Worm (Caenorhabditis elegans) whole organism, young adult: Measurements from ENCODE around the gene his-40.

ENCODE experiments used
- F37B4.10 ChIP-seq: fragments of 200-800 bp; sonication (Bioruptor generic); IDR thresholded peaks from 2 replicates; pipeline ENCODE4 v1.3.6; 2022; ENCODE audit warnings: missing genetic modification characterization, missing compliant biosample characterization
- F49E8.2 ChIP-seq: sonication (generic microtip); optimal IDR thresholded peaks from 3 replicates; lab custom pipeline; 2017; ENCODE audit warnings: missing genetic modification characterization, mild to moderate bottlenecking, missing compliant biosample characterization, antibody characterized with exemption, moderate library complexity; ENCODE audit not compliant: insufficient read depth
- Y53F4B.3 ChIP-seq: fragments of 200-800 bp; sonication (Bioruptor generic); IDR thresholded peaks from 2 replicates; pipeline ENCODE4 v1.3.6; 2022; ENCODE audit warnings: missing genetic modification reagents, missing genetic modification characterization, missing compliant biosample characterization
- Y53G8AR.9 ChIP-seq: fragments of 200-800 bp; sonication (Bioruptor generic); conservative IDR thresholded peaks from 2 replicates; pipeline ENCODE4 v1.3.6; 2022; ENCODE audit warnings: missing genetic modification reagents, missing genetic modification characterization, missing compliant biosample characterization
- Y56A3A.18 ChIP-seq: fragments of 200-800 bp; sonication (Bioruptor generic); IDR thresholded peaks from 2 replicates; pipeline ENCODE4 v1.3.6; 2022; ENCODE audit warnings: missing genetic modification reagents, missing genetic modification characterization, missing compliant biosample characterization
- Y79H2A.3 ChIP-seq: fragments of 200-800 bp; sonication (Bioruptor generic); conservative IDR thresholded peaks from 2 replicates; pipeline ENCODE4 v1.3.6; 2022; ENCODE audit warnings: missing genetic modification reagents, missing genetic modification characterization, missing compliant biosample characterization
- Y95B8A.8 ChIP-seq: fragments of 200-800 bp; sonication (Bioruptor generic); IDR thresholded peaks from 2 replicates; pipeline ENCODE4 v1.3.6; 2022; ENCODE audit warnings: missing genetic modification reagents, missing genetic modification characterization, missing compliant biosample characterization
- ama-1 ChIP-seq, 3 experiments: fragments of 150-350 bp in 1 of 3; sonication (generic microtip) in 2 of 3; optimal IDR thresholded peaks; 2 replicates each; lab custom pipeline; 2014 to 2018; ENCODE audit warnings: missing biosample characterization in 2 of 3, missing genetic modification characterization in 2 of 3, missing genetic modification reagents in 2 of 3
- aptf-3 ChIP-seq: fragments of 200-800 bp; sonication (Bioruptor generic); IDR thresholded peaks from 2 replicates; pipeline ENCODE4 v1.3.6; 2022; ENCODE audit warnings: missing genetic modification characterization, missing compliant biosample characterization
- athp-1 ChIP-seq: sonication (generic microtip); optimal IDR thresholded peaks from 2 replicates; lab custom pipeline; 2017; ENCODE audit warnings: mild to moderate bottlenecking, missing genetic modification characterization, missing compliant biosample characterization
- attf-3 ChIP-seq: fragments of 200-800 bp; sonication (Bioruptor generic); conservative IDR thresholded peaks from 2 replicates; pipeline ENCODE4 v1.3.6; 2022; ENCODE audit warnings: missing genetic modification reagents, missing genetic modification characterization, missing compliant biosample characterization
- attf-5 ChIP-seq: fragments of 200-800 bp; sonication (Bioruptor generic); optimal IDR thresholded peaks from 2 replicates; lab custom pipeline; 2018; ENCODE audit warnings: mild to moderate bottlenecking, missing genetic modification characterization, missing compliant biosample characterization
- attf-6 ChIP-seq: fragments of 200-800 bp; sonication (Bioruptor generic); IDR thresholded peaks from 2 replicates; pipeline ENCODE4 v1.3.6; 2022; ENCODE audit warnings: missing genetic modification reagents, missing genetic modification characterization, missing compliant biosample characterization
- bed-2 ChIP-seq: fragments of 200-800 bp; sonication (Bioruptor generic); IDR thresholded peaks from 2 replicates; pipeline ENCODE4 v1.3.6; 2022; ENCODE audit warnings: missing genetic modification reagents, missing genetic modification characterization, missing compliant biosample characterization
- cebp-1 ChIP-seq, 2 experiments: fragments of 200-800 bp in 1 of 2; sonication (Bioruptor generic) in 1 of 2; sonication (generic microtip) in 1 of 2; IDR thresholded peaks in 1 of 2; optimal IDR thresholded peaks in 1 of 2; 2 replicates each; pipeline versions ENCODE4 v1.3.6 to Lab custom; 2017 to 2022; ENCODE audit warnings: missing compliant biosample characterization in 2 of 2, missing genetic modification characterization in 2 of 2, mild to moderate bottlenecking in 1 of 2, missing genetic modification reagents in 1 of 2, moderate library complexity in 1 of 2
- cebp-2 ChIP-seq: fragments of 200-800 bp; sonication (Bioruptor generic); IDR thresholded peaks from 2 replicates; pipeline ENCODE4 v1.3.6; 2022; ENCODE audit warnings: missing genetic modification characterization, missing compliant biosample characterization
- ceh-100 ChIP-seq: fragments of 200-800 bp; sonication (Bioruptor generic); IDR thresholded peaks from 2 replicates; pipeline ENCODE4 v1.3.6; 2022; ENCODE audit warnings: missing genetic modification reagents, missing genetic modification characterization, missing compliant biosample characterization
- ceh-40 ChIP-seq: fragments of 200-800 bp; sonication (Bioruptor generic); IDR thresholded peaks from 2 replicates; pipeline ENCODE4 v1.3.6; 2022; ENCODE audit warnings: missing genetic modification characterization, missing compliant biosample characterization
- ceh-79 ChIP-seq: sonication (generic microtip); optimal IDR thresholded peaks from 2 replicates; lab custom pipeline; 2017; ENCODE audit warnings: mild to moderate bottlenecking, missing genetic modification characterization, missing compliant biosample characterization
- ceh-91 ChIP-seq: fragments of 200-800 bp; sonication (Bioruptor generic); IDR thresholded peaks from 2 replicates; pipeline ENCODE4 v1.3.6; 2022; ENCODE audit warnings: missing genetic modification reagents, missing genetic modification characterization, missing compliant biosample characterization
- chd-7 ChIP-seq: sonication (generic microtip); optimal IDR thresholded peaks from 2 replicates; lab custom pipeline; 2016; ENCODE audit warnings: mild to moderate bottlenecking, missing genetic modification characterization, moderate library complexity, missing compliant biosample characterization
- dox-1 ChIP-seq: fragments of 200-800 bp; sonication (Bioruptor generic); IDR thresholded peaks from 2 replicates; pipeline ENCODE4 v1.3.6; 2022; ENCODE audit warnings: missing genetic modification reagents, missing genetic modification characterization, missing compliant biosample characterization
- dpff-1 ChIP-seq: sonication (generic microtip); optimal IDR thresholded peaks from 2 replicates; lab custom pipeline; 2017; ENCODE audit warnings: mild to moderate bottlenecking, missing genetic modification characterization, missing compliant biosample characterization
- egrh-3 ChIP-seq: fragments of 200-800 bp; sonication (Bioruptor generic); IDR thresholded peaks from 2 replicates; pipeline ENCODE4 v1.3.6; 2022; ENCODE audit warnings: missing genetic modification reagents, missing genetic modification characterization, missing compliant biosample characterization
- gei-17 ChIP-seq: fragments of 200-800 bp; sonication (Bioruptor generic); optimal IDR thresholded peaks from 2 replicates; lab custom pipeline; 2018; ENCODE audit warnings: mild to moderate bottlenecking, missing genetic modification characterization, missing compliant biosample characterization
- him-1 ChIP-seq: sonication (generic microtip); optimal IDR thresholded peaks from 2 replicates; lab custom pipeline; 2016; ENCODE audit warnings: missing genotype, missing genetic modification reagents, missing genetic modification characterization, missing compliant biosample characterization
- hlh-26 ChIP-seq: fragments of 200-800 bp; sonication (Bioruptor generic); conservative IDR thresholded peaks from 2 replicates; pipeline ENCODE4 v1.3.6; 2022; ENCODE audit warnings: missing genetic modification reagents, missing genetic modification characterization, missing compliant biosample characterization
- lag-1 ChIP-seq: fragments of 200-800 bp; sonication (Bioruptor generic); IDR thresholded peaks from 2 replicates; pipeline ENCODE4 v1.3.6; 2022; ENCODE audit warnings: missing genetic modification reagents, missing genetic modification characterization, missing compliant biosample characterization
- lin-26 ChIP-seq: fragments of 200-800 bp; sonication (Bioruptor generic); IDR thresholded peaks from 2 replicates; pipeline ENCODE4 v1.3.6; 2022; ENCODE audit warnings: missing genetic modification reagents, missing genetic modification characterization, missing compliant biosample characterization
- lin-35 ChIP-seq, 3 experiments: fragments of 150-350 bp in 2 of 3; sonication (generic microtip) in 1 of 3; optimal IDR thresholded peaks; 2 replicates each; lab custom pipeline; 2014 to 2018; ENCODE audit warnings: missing biosample characterization in 3 of 3, missing genetic modification characterization in 3 of 3, missing genetic modification reagents in 3 of 3
- lin-54 ChIP-seq: fragments of 200-800 bp; sonication (Bioruptor generic); optimal IDR thresholded peaks from 2 replicates; lab custom pipeline; 2018; ENCODE audit warnings: mild to moderate bottlenecking, missing genetic modification characterization, missing compliant biosample characterization
- lir-1 ChIP-seq: fragments of 200-800 bp; sonication (Bioruptor generic); conservative IDR thresholded peaks from 2 replicates; pipeline ENCODE4 v1.3.6; 2022; ENCODE audit warnings: missing genetic modification reagents, missing genetic modification characterization, missing compliant biosample characterization
- madf-6 ChIP-seq: fragments of 200-800 bp; sonication (Bioruptor generic); IDR thresholded peaks from 2 replicates; pipeline ENCODE4 v1.3.6; 2022; ENCODE audit warnings: missing genetic modification reagents, missing genetic modification characterization, missing compliant biosample characterization
- mxl-1 ChIP-seq: sonication (generic microtip); optimal IDR thresholded peaks from 2 replicates; lab custom pipeline; 2016; ENCODE audit warnings: missing genetic modification characterization, missing compliant biosample characterization
- pha-4 ChIP-seq: fragments of 150-350 bp; sonication (generic microtip); optimal IDR thresholded peaks from 2 replicates; lab custom pipeline; 2014; ENCODE audit warnings: missing biosample characterization, missing genetic modification reagents, missing genetic modification characterization
- repo-1 ChIP-seq: sonication (generic microtip); optimal IDR thresholded peaks from 2 replicates; lab custom pipeline; 2017; ENCODE audit warnings: mild to moderate bottlenecking, missing genetic modification characterization, missing compliant biosample characterization
- tbp1 ChIP-seq: fragments of 200-800 bp; sonication (Bioruptor generic); optimal IDR thresholded peaks from 2 replicates; lab custom pipeline; 2018; ENCODE audit warnings: mild to moderate bottlenecking, missing genetic modification characterization, missing compliant biosample characterization
- tbx-9 ChIP-seq: sonication (generic microtip); optimal IDR thresholded peaks from 2 replicates; lab custom pipeline; 2016; ENCODE audit warnings: borderline replicate concordance, missing genetic modification characterization, inconsistent platforms, missing compliant biosample characterization
- unc-62 ChIP-seq: fragments of 150-350 bp; optimal IDR thresholded peaks from 2 replicates; lab custom pipeline; 2014; ENCODE audit warnings: missing biosample characterization, missing genetic modification reagents, missing genetic modification characterization
- xnd-1 ChIP-seq: sonication (generic microtip); optimal IDR thresholded peaks from 2 replicates; lab custom pipeline; 2016; ENCODE audit warnings: missing genotype, missing genetic modification reagents, missing genetic modification characterization, missing compliant biosample characterization
- zfh-2 ChIP-seq: fragments of 200-800 bp; sonication (Bioruptor generic); conservative IDR thresholded peaks from 2 replicates; pipeline ENCODE4 v1.3.6; 2022; ENCODE audit warnings: missing genetic modification reagents, missing genetic modification characterization, missing compliant biosample characterization
- zim-3 ChIP-seq: sonication (generic microtip); optimal IDR thresholded peaks from 2 replicates; lab custom pipeline; 2017; ENCODE audit warnings: mild to moderate bottlenecking, missing genetic modification characterization, moderate library complexity, missing compliant biosample characterization
- ztf-18 ChIP-seq: sonication (generic microtip); optimal IDR thresholded peaks from 2 replicates; lab custom pipeline; 2016; ENCODE audit warnings: missing genotype, mild to moderate bottlenecking, missing genetic modification characterization, missing compliant biosample characterization
- ztf-25 ChIP-seq: fragments of 200-800 bp; sonication (Bioruptor generic); IDR thresholded peaks from 2 replicates; pipeline ENCODE4 v1.3.6; 2022; ENCODE audit warnings: missing genetic modification reagents, missing genetic modification characterization, missing compliant biosample characterization
- ztf-3 ChIP-seq: fragments of 200-800 bp; sonication (Bioruptor generic); optimal IDR thresholded peaks from 2 replicates; lab custom pipeline; 2018; ENCODE audit warnings: mild to moderate bottlenecking, missing genetic modification characterization, missing compliant biosample characterization

Gene his-40

DNA sequence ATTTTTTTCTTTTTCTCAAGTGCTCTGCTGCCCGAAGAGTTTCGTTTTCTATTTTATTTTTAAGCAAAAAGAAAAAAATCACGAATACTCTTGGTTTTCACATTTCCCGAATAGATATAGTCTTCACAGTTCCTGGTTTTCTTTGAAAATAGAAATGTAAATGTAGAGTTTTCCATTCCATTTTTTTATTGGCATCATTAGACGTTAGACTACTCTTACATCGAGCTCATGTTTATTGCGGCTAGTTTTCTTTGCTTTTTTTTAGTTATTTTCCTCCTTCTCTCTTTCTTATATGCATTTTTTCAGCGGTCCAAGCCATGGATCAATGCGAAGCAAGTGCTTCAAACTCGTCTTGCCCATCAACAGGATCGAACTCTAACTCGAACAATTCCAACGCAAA lies 44.6 kb upstream of the his-40 start, which contains the start of gene F46H5.2:
Gene F46H5.2, plus strand, starts transcription at position 301 of the 400 bp plus-strand sequence.
- no peak for TF ChIP-seq Y53G8AR.9 (GFP tag; lab: Robert Waterston, UW)
- no peak for TF ChIP-seq repo-1
- no peak for TF ChIP-seq ceh-100 (GFP tag; lab: Robert Waterston, UW)
- TF ChIP-seq zfh-2 = peak; percentile 1; the same call in 1 of the 2 replicates
- no peak for TF ChIP-seq lir-1
- TF ChIP-seq, all 124 proteins: peak for 1

DNA sequence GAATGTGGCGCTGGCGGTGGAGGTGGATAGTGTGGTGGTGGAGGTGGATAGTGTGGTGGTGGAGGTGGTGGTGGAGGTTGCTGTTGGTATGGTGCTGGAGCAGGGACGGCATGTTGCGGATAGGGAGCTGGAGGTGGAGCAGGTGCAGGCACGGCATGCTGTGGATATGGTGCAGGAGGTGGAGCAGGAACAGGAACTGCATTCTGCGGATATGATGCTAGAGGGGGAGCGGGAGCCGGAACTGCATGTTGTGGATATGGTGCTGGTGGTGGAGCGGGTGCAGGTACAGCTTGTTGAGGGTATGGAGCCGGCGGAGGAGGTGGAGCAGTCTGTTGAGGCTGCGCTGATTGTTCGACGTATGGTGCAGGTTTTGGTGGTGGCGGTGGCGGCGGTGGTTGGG lies 40.9 kb upstream of the his-40 start:
- TF ChIP-seq him-1 (tag; lab: Kevin White, UChicago) = no peak
- TF ChIP-seq ama-1 (optimal IDR thresholded peaks at IDR 0.05; lab: Kevin White, UChicago) = no peak
- TF ChIP-seq ama-1 (GFP tag; optimal IDR thresholded peaks at IDR 0.05; lab: Kevin White, UChicago) = no peak
- TF ChIP-seq attf-5 (GFP tag; lab: Kevin White, UChicago) = no peak
- TF ChIP-seq hlh-26 (GFP tag; lab: Robert Waterston, UW) = no peak
- TF ChIP-seq attf-6 (GFP tag; lab: Robert Waterston, UW) = no peak
- TF ChIP-seq dpff-1 (tag; lab: Kevin White, UChicago) = no peak
- TF ChIP-seq pha-4 (tag; lab: Kevin White, UChicago) = no peak
- peak; percentile 89 for TF ChIP-seq zfh-2
- TF ChIP-seq F37B4.10 (GFP tag; lab: Robert Waterston, UW) = no peak
- no peak for TF ChIP-seq lin-26
- no peak for TF ChIP-seq dox-1
- no peak for TF ChIP-seq xnd-1
- TF ChIP-seq aptf-3 (GFP tag; lab: Robert Waterston, UW) = no peak
- no peak for TF ChIP-seq madf-6
- TF ChIP-seq egrh-3 (GFP tag; lab: Robert Waterston, UW) = peak; percentile 79
- 0 out of 2 replicates have a peak, but pooled peaks have one; percentile 24 for TF ChIP-seq cebp-2 (GFP tag; lab: Robert Waterston, UW)
- TF ChIP-seq attf-3 (GFP tag; lab: Robert Waterston, UW) = no peak; the same call in 1 of the 2 replicates
- TF ChIP-seq ceh-91 = no peak
- TF ChIP-seq tbx-9 = no peak
- TF ChIP-seq ztf-3 (GFP tag; lab: Kevin White, UChicago) = no peak
- no peak for TF ChIP-seq lin-54 (GFP tag; lab: Kevin White, UChicago)
- no peak for TF ChIP-seq Y56A3A.18 (GFP tag; lab: Robert Waterston, UW)
- TF ChIP-seq gei-17 (GFP tag; lab: Kevin White, UChicago) = no peak
- no peak for TF ChIP-seq ztf-18 (tag; lab: Kevin White, UChicago)
- no peak for TF ChIP-seq Y79H2A.3
- TF ChIP-seq cebp-1 (GFP tag; IDR thresholded peaks at IDR 0.05; lab: Robert Waterston, UW) = no peak
- TF ChIP-seq cebp-1 (tag; optimal IDR thresholded peaks at IDR 0.05; lab: Kevin White, UChicago) = no peak
- TF ChIP-seq, all 124 proteins: peak for 3

DNA sequence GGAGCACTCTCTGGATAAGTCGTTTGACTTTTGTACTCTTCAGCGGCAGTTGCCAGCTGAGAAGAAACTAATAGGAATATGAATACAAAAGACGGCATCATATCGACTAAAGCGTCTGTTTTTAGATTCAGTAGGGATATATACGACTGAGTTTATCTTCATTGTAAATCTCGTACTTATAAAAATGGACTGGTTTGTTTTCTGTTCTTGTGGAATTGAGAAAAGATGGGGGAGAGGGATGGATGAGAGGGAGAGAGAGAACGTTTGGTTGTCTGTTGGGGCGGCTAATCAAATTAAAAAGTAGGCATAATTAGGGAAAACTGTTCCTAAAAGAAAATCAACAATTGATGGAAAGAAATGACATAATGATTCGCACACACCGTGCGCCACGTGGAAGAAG lies 40.5 kb upstream of the his-40 start, which contains the start of gene grd-7:
Gene grd-7, minus strand, starts transcription at position 101 of the 400 bp plus-strand sequence.
- TF ChIP-seq F49E8.2 (no peak), unc-62 (GFP tag; lab: Kevin White, UChicago) (no peak), bed-2 (no peak), lin-35 (GFP tag; optimal IDR thresholded peaks at IDR 0.05; lab: Kevin White, UChicago) (no peak), ztf-25 (GFP tag; lab: Robert Waterston, UW) (no peak), attf-5 (GFP tag; lab: Kevin White, UChicago) (no peak), dox-1 (no peak), lir-1 (no peak), athp-1 (no peak), zim-3 (tag; lab: Kevin White, UChicago) (no peak), ceh-79 (tag; lab: Kevin White, UChicago) (no peak), Y53F4B.3 (GFP tag; lab: Robert Waterston, UW) (no peak), ceh-40 (GFP tag; lab: Robert Waterston, UW) (no peak), tbp1 (no peak), Y95B8A.8 (GFP tag; lab: Robert Waterston, UW) (no peak), mxl-1 (tag; lab: Kevin White, UChicago) (no peak), lag-1 (GFP tag; lab: Robert Waterston, UW) (no peak), attf-6 (GFP tag; lab: Robert Waterston, UW) (no peak), chd-7 (tag; lab: Kevin White, UChicago) (no peak)
- TF ChIP-seq, all 124 proteins: peak for 0
